Fruit fly (Drosophila melanogaster) whole organism, prepupa: Measurements from ENCODE around the gene CG42553.

Source experiments
- Blimp-1 ChIP-seq: fragments of 200-800 bp; sonication (Bioruptor generic); optimal IDR thresholded peaks from 3 replicates; lab custom pipeline; 2017; ENCODE audit warnings: missing biosample characterization, missing genetic modification characterization, mild to moderate bottlenecking, moderate library complexity, missing genetic modification reagents
- CG10669 ChIP-seq: fragments of 200-800 bp; sonication (Bioruptor generic); optimal IDR thresholded peaks from 3 replicates; lab custom pipeline; 2018; ENCODE audit warnings: missing biosample characterization, mild to moderate bottlenecking, missing genetic modification characterization, moderate library complexity
- CG11294 ChIP-seq: fragments of 200-800 bp; sonication (Bioruptor generic); IDR thresholded peaks from 2 replicates; pipeline ENCODE4 v1.3.6; 2022; ENCODE audit warnings: missing biosample characterization, missing genetic modification characterization
- CG11762 ChIP-seq: fragments of 200-800 bp; sonication (Bioruptor generic); optimal IDR thresholded peaks from 3 replicates; lab custom pipeline; 2016; ENCODE audit warnings: missing biosample characterization, missing genetic modification characterization; ENCODE audit not compliant: insufficient read depth
- CG11902 ChIP-seq: fragments of 200-800 bp; sonication (Bioruptor generic); optimal IDR thresholded peaks from 3 replicates; lab custom pipeline; 2016; ENCODE audit warnings: missing biosample characterization, missing genetic modification characterization
- CG15336 ChIP-seq: fragments of 200-800 bp; sonication (Bioruptor generic); IDR thresholded peaks from 2 replicates; pipeline ENCODE4 v1.3.6; 2022; ENCODE audit warnings: missing biosample characterization, missing genetic modification characterization
- CG1621 ChIP-seq: fragments of 200-800 bp; sonication (Bioruptor generic); optimal IDR thresholded peaks from 3 replicates; lab custom pipeline; 2018; ENCODE audit warnings: missing biosample characterization, mild to moderate bottlenecking, missing genetic modification characterization
- CG16779 ChIP-seq: fragments of 200-800 bp; sonication (Bioruptor generic); optimal IDR thresholded peaks from 3 replicates; lab custom pipeline; 2017; ENCODE audit warnings: missing biosample characterization, mild to moderate bottlenecking, missing genetic modification characterization
- CG3032 ChIP-seq: fragments of 200-800 bp; optimal IDR thresholded peaks from 2 replicates; lab custom pipeline; 2019; ENCODE audit warnings: missing biosample characterization, mild to moderate bottlenecking, missing genetic modification characterization, moderate library complexity
- CG31627 ChIP-seq: fragments of 200-800 bp; sonication (Bioruptor generic); optimal IDR thresholded peaks from 3 replicates; lab custom pipeline; 2016; ENCODE audit warnings: missing biosample characterization, missing genetic modification characterization
- CG3919 ChIP-seq: fragments of 200-800 bp; sonication (Bioruptor generic); optimal IDR thresholded peaks from 3 replicates; lab custom pipeline; 2016; ENCODE audit warnings: missing biosample characterization, missing genetic modification characterization
- CG4318 ChIP-seq: fragments of 200-800 bp; sonication (Bioruptor generic); optimal IDR thresholded peaks from 3 replicates; lab custom pipeline; 2017; ENCODE audit warnings: missing biosample characterization, mild to moderate bottlenecking, missing genetic modification characterization
- CG6163 ChIP-seq: fragments of 200-800 bp; sonication (Bioruptor generic); IDR thresholded peaks from 3 replicates; pipeline ENCODE4 v1.3.6; 2022; ENCODE audit warnings: missing biosample characterization, missing genetic modification characterization
- CG6276 ChIP-seq: fragments of 200-800 bp; sonication (Bioruptor generic); optimal IDR thresholded peaks from 2 replicates; lab custom pipeline; 2017; ENCODE audit warnings: missing biosample characterization, mild to moderate bottlenecking, missing genetic modification characterization
- CG6792 ChIP-seq: fragments of 200-800 bp; sonication (Bioruptor generic); optimal IDR thresholded peaks from 3 replicates; lab custom pipeline; 2016; ENCODE audit warnings: missing biosample characterization, missing genetic modification characterization
- CG6808 ChIP-seq: fragments of 200-800 bp; sonication (Bioruptor generic); optimal IDR thresholded peaks from 3 replicates; lab custom pipeline; 2017; ENCODE audit warnings: missing biosample characterization, missing genetic modification characterization, mild to moderate bottlenecking, moderate library complexity, missing genetic modification reagents
- CG8319 ChIP-seq: fragments of 200-800 bp; sonication (Bioruptor generic); optimal IDR thresholded peaks from 3 replicates; lab custom pipeline; 2016; ENCODE audit warnings: missing biosample characterization, missing genetic modification characterization
- CG8632 ChIP-seq: fragments of 200-800 bp; sonication (Bioruptor generic); optimal IDR thresholded peaks from 3 replicates; lab custom pipeline; 2016; ENCODE audit warnings: missing biosample characterization, missing genetic modification characterization
- Eip93F ChIP-seq: fragments of 200-800 bp; sonication (Bioruptor generic); optimal IDR thresholded peaks from 2 replicates; lab custom pipeline; 2016; ENCODE audit warnings: missing biosample characterization, mild to moderate bottlenecking, missing genetic modification characterization
- Ets21C ChIP-seq: fragments of 200-800 bp; sonication (Bioruptor generic); optimal IDR thresholded peaks from 3 replicates; lab custom pipeline; 2016; ENCODE audit warnings: missing biosample characterization, missing genetic modification characterization
- Ets96B ChIP-seq: fragments of 200-800 bp; optimal IDR thresholded peaks from 2 replicates; lab custom pipeline; 2019; ENCODE audit warnings: missing biosample characterization, mild to moderate bottlenecking, missing genetic modification characterization, moderate library complexity
- Gug ChIP-seq: fragments of 200-800 bp; sonication (Bioruptor generic); IDR thresholded peaks from 2 replicates; pipeline ENCODE4 v1.3.6; 2022; ENCODE audit warnings: missing biosample characterization, missing genetic modification characterization
- Hr4 ChIP-seq: fragments of 200-800 bp; sonication (Bioruptor generic); optimal IDR thresholded peaks from 3 replicates; lab custom pipeline; 2016; ENCODE audit warnings: missing biosample characterization, missing genetic modification characterization
- Lpt ChIP-seq: fragments of 200-800 bp; sonication (Bioruptor generic); optimal IDR thresholded peaks from 3 replicates; lab custom pipeline; 2016; ENCODE audit warnings: missing biosample characterization, missing genetic modification characterization
- Met ChIP-seq: fragments of 200-800 bp; sonication (Bioruptor generic); optimal IDR thresholded peaks from 3 replicates; lab custom pipeline; 2016; ENCODE audit warnings: missing biosample characterization, missing genetic modification characterization
- Smox ChIP-seq: fragments of 200-800 bp; sonication (Bioruptor generic); optimal IDR thresholded peaks from 3 replicates; lab custom pipeline; 2016; ENCODE audit warnings: missing biosample characterization, missing genetic modification characterization
- Sox14 ChIP-seq: fragments of 200-800 bp; sonication (Bioruptor generic); optimal IDR thresholded peaks from 3 replicates; lab custom pipeline; 2016; ENCODE audit warnings: missing biosample characterization, missing genetic modification characterization
- Sox15 ChIP-seq: fragments of 200-800 bp; sonication (Bioruptor generic); optimal IDR thresholded peaks from 3 replicates; lab custom pipeline; 2016; ENCODE audit warnings: missing biosample characterization, missing genetic modification characterization
- achi ChIP-seq: fragments of 200-800 bp; sonication (Bioruptor generic); optimal IDR thresholded peaks from 3 replicates; lab custom pipeline; 2016; ENCODE audit warnings: missing biosample characterization, missing genetic modification characterization
- acj6 ChIP-seq: fragments of 200-800 bp; sonication (Bioruptor generic); optimal IDR thresholded peaks from 3 replicates; lab custom pipeline; 2016; ENCODE audit warnings: missing biosample characterization, missing genetic modification characterization
- cyc ChIP-seq: fragments of 200-800 bp; sonication (Bioruptor generic); optimal IDR thresholded peaks from 3 replicates; lab custom pipeline; 2016; ENCODE audit warnings: missing biosample characterization, missing genetic modification characterization
- dac ChIP-seq: fragments of 200-800 bp; sonication (Bioruptor generic); optimal IDR thresholded peaks from 2 replicates; lab custom pipeline; 2017; ENCODE audit warnings: missing biosample characterization, mild to moderate bottlenecking, missing genetic modification characterization
- dsx ChIP-seq: fragments of 200-800 bp; optimal IDR thresholded peaks from 3 replicates; lab custom pipeline; 2019; ENCODE audit warnings: missing biosample characterization, mild to moderate bottlenecking, missing genetic modification characterization, moderate library complexity; ENCODE audit not compliant: poor library complexity, severe bottlenecking
- eg ChIP-seq: fragments of 200-800 bp; sonication (Bioruptor generic); IDR thresholded peaks from 3 replicates; pipeline ENCODE4 v1.3.6; 2022; ENCODE audit warnings: missing biosample characterization, missing genetic modification characterization
- esn ChIP-seq: fragments of 200-800 bp; sonication (Bioruptor generic); optimal IDR thresholded peaks from 2 replicates; lab custom pipeline; 2016; ENCODE audit warnings: missing biosample characterization, mild to moderate bottlenecking, missing genetic modification characterization, moderate library complexity
- fd59A ChIP-seq: fragments of 200-800 bp; sonication (Bioruptor generic); optimal IDR thresholded peaks from 2 replicates; lab custom pipeline; 2017; ENCODE audit warnings: missing biosample characterization, mild to moderate bottlenecking, missing genetic modification characterization, missing genetic modification reagents
- fkh ChIP-seq: fragments of 200-800 bp; sonication (Bioruptor generic); optimal IDR thresholded peaks from 3 replicates; lab custom pipeline; 2017; ENCODE audit warnings: missing biosample characterization, mild to moderate bottlenecking, missing genetic modification characterization, moderate library complexity
- lz ChIP-seq: fragments of 200-800 bp; sonication (Bioruptor generic); optimal IDR thresholded peaks from 3 replicates; lab custom pipeline; 2016; ENCODE audit warnings: missing biosample characterization, missing genetic modification characterization
- net ChIP-seq: fragments of 200-800 bp; sonication (Bioruptor generic); optimal IDR thresholded peaks from 3 replicates; lab custom pipeline; 2016; ENCODE audit warnings: missing biosample characterization, missing genetic modification characterization
- pdm3 ChIP-seq: fragments of 200-800 bp; sonication (Bioruptor generic); optimal IDR thresholded peaks from 3 replicates; lab custom pipeline; 2016; ENCODE audit warnings: missing biosample characterization, missing genetic modification characterization
- salr ChIP-seq, 2 experiments: fragments of 200-800 bp; sonication (Bioruptor generic); optimal IDR thresholded peaks; 3 replicates each; lab custom pipeline; 2016 to 2018; ENCODE audit warnings: missing biosample characterization in 2 of 2, missing genetic modification characterization in 2 of 2, mild to moderate bottlenecking in 1 of 2
- spab ChIP-seq: fragments of 200-800 bp; sonication (Bioruptor generic); optimal IDR thresholded peaks from 2 replicates; lab custom pipeline; 2017; ENCODE audit warnings: missing biosample characterization, mild to moderate bottlenecking, missing genetic modification characterization, missing genetic modification reagents
- ss ChIP-seq, 2 experiments: fragments of 200-800 bp; sonication (Bioruptor generic); optimal IDR thresholded peaks; 2 replicates in 1 of 2; 3 replicates in 1 of 2; lab custom pipeline; 2017 to 2018; ENCODE audit warnings: mild to moderate bottlenecking in 2 of 2, missing biosample characterization in 2 of 2, missing genetic modification characterization in 2 of 2, moderate library complexity in 1 of 2
- svp ChIP-seq: fragments of 200-800 bp; sonication (Bioruptor generic); peaks from one replicate; lab custom pipeline; 2016; ENCODE audit warnings: missing biosample characterization, missing genetic modification characterization
- vri ChIP-seq: fragments of 200-800 bp; sonication (Bioruptor generic); optimal IDR thresholded peaks from 3 replicates; lab custom pipeline; 2016; ENCODE audit warnings: missing biosample characterization, mild to moderate bottlenecking, missing genetic modification characterization

Gene CG42553

dm6 chr3L:804557-805260 lies 29.2 kb upstream of the CG42553 start (continued):
- TF ChIP-seq CG6276 (GFP tag; lab: Kevin White, UChicago) (no peak), net (GFP tag; lab: Kevin White, UChicago) (peak; percentile 22), Met (peak; percentile 61), Gug (no peak), fkh (GFP tag; lab: Kevin White, UChicago) (no peak), dac (no peak), CG31627 (GFP tag; lab: Kevin White, UChicago) (peak; percentile 42), lz (GFP tag; lab: Kevin White, UChicago) (peak; percentile 45), Lpt (GFP tag; lab: Kevin White, UChicago) (no peak), Smox (GFP tag; lab: Kevin White, UChicago) (peak; percentile 37), CG4318 (GFP tag; lab: Kevin White, UChicago) (no peak), Blimp-1 (GFP tag; lab: Kevin White, UChicago) (no peak), CG15336 (peak; percentile 36; the same call in 1 of the 2 replicates), salr (GFP tag; optimal IDR thresholded peaks at IDR 0.05; lab: Kevin White, UChicago) (no peak), Ets96B (tag; lab: Kevin White, UChicago) (peak; percentile 43), Hr4 (GFP tag; lab: Kevin White, UChicago) (peak; percentile 36), achi (GFP tag; lab: Kevin White, UChicago) (peak; percentile 37), eg (no peak), cyc (GFP tag; lab: Kevin White, UChicago) (no peak), Sox15 (GFP tag; lab: Kevin White, UChicago) (no peak), CG3919 (GFP tag; lab: Kevin White, UChicago) (peak; percentile 57), CG16779 (no peak), CG10669 (GFP tag; lab: Kevin White, UChicago) (peak; percentile 47), Eip93F (GFP tag; lab: Kevin White, UChicago) (no peak), CG11902 (GFP tag; lab: Kevin White, UChicago) (no peak), CG11762 (GFP tag; lab: Kevin White, UChicago) (no peak), vri (GFP tag; lab: Kevin White, UChicago) (peak; percentile 38), svp (GFP tag; lab: Kevin White, UChicago) (peak; percentile 79), CG1621 (peak; percentile 31), CG6792 (GFP tag; lab: Kevin White, UChicago) (peak; percentile 42), CG3032 (tag; lab: Kevin White, UChicago) (no peak)
- TF ChIP-seq, all 60 proteins: peak for 35

- TF ChIP-seq CG1621 (peak; percentile 51), CG6792 (GFP tag; lab: Kevin White, UChicago) (peak; percentile 63), Hr4 (GFP tag; lab: Kevin White, UChicago) (peak; percentile 93), Blimp-1 (GFP tag; lab: Kevin White, UChicago) (no peak), CG16779 (peak; percentile 79), fd59A (GFP tag; lab: Kevin White, UChicago) (peak; percentile 27), salr (GFP tag; optimal IDR thresholded peaks at IDR 0.05; lab: Kevin White, UChicago) (peak; percentile 38 to 70), CG11294 (peak; percentile 85), pdm3 (GFP tag; lab: Kevin White, UChicago) (peak; percentile 75), CG6808 (GFP tag; lab: Kevin White, UChicago) (peak; percentile 49), CG6163 (GFP tag; lab: Robert Waterston, UW) (peak; percentile 96), Smox (GFP tag; lab: Kevin White, UChicago) (peak; percentile 36), spab (GFP tag; lab: Kevin White, UChicago) (peak; percentile 70), CG10669 (GFP tag; lab: Kevin White, UChicago) (peak; percentile 64), acj6 (GFP tag; lab: Kevin White, UChicago) (peak; percentile 64), eg (peak; percentile 96), Ets21C (GFP tag; lab: Kevin White, UChicago) (peak; percentile 9), CG6276 (GFP tag; lab: Kevin White, UChicago) (peak; percentile 95), CG8632 (GFP tag; lab: Kevin White, UChicago) (no peak), Gug (peak; percentile 89), Met (peak; percentile 66), Ets96B (tag; lab: Kevin White, UChicago) (peak; percentile 76), net (GFP tag; lab: Kevin White, UChicago) (peak; percentile 74), vri (GFP tag; lab: Kevin White, UChicago) (no peak), dsx (GFP tag; lab: Kevin White, UChicago) (peak; percentile 49), esn (peak; percentile 54), CG3032 (tag; lab: Kevin White, UChicago) (peak; percentile 69), Sox14 (GFP tag; lab: Kevin White, UChicago) (peak; percentile 74), CG8319 (peak; percentile 30), ss (GFP tag; optimal IDR thresholded peaks at IDR 0.05; lab: Kevin White, UChicago) (peak; percentile 41 to 53)
Observed at dm6 chr3L:805642-806218, 28.2 kb upstream of the CG42553 start.
